Fruit fly (Drosophila melanogaster) whole organism, embryonic: Measurements from ENCODE around the gene CG3339.
A peak's percentile ranks its signal among the peaks of the same experiment; 100 is the strongest.

ENCODE experiments used
- Bdp1 ChIP-seq: fragments of 200-800 bp; sonication (Bioruptor generic); optimal IDR thresholded peaks from 3 replicates; lab custom pipeline; 2016; ENCODE audit warnings: missing biosample characterization, missing genetic modification characterization
- Blimp-1 ChIP-seq: fragments of 200-800 bp; sonication (Bioruptor generic); optimal IDR thresholded peaks from 3 replicates; lab custom pipeline; 2018; ENCODE audit warnings: missing biosample characterization, missing genetic modification characterization, mild to moderate bottlenecking, moderate library complexity, missing genetic modification reagents
- CG10565 ChIP-seq: fragments of 200-800 bp; sonication (Bioruptor generic); optimal IDR thresholded peaks from 3 replicates; lab custom pipeline; 2016; ENCODE audit warnings: missing biosample characterization, mild to moderate bottlenecking, missing genetic modification characterization
- CG11456 ChIP-seq: fragments of 200-800 bp; sonication (Bioruptor generic); IDR thresholded peaks from 3 replicates; pipeline ENCODE4 v1.3.6; 2022; ENCODE audit warnings: missing biosample characterization, missing genetic modification characterization
- CG12104 ChIP-seq: fragments of 200-800 bp; sonication (Bioruptor generic); optimal IDR thresholded peaks from 3 replicates; lab custom pipeline; 2016; ENCODE audit warnings: missing biosample characterization, missing genetic modification characterization
- CG12299 ChIP-seq: fragments of 200-800 bp; sonication (Bioruptor generic); optimal IDR thresholded peaks from 2 replicates; lab custom pipeline; 2018; ENCODE audit warnings: missing biosample characterization, mild to moderate bottlenecking, missing genetic modification characterization
- CG14710 ChIP-seq: fragments of 200-800 bp; sonication (Bioruptor generic); optimal IDR thresholded peaks from 3 replicates; lab custom pipeline; 2019; ENCODE audit warnings: missing biosample characterization, mild to moderate bottlenecking, missing genetic modification characterization, moderate library complexity
- CG15011 ChIP-seq: fragments of 200-800 bp; sonication (Bioruptor generic); optimal IDR thresholded peaks from 3 replicates; lab custom pipeline; 2018; ENCODE audit warnings: missing biosample characterization, mild to moderate bottlenecking, missing genetic modification characterization
- CG15514 ChIP-seq: fragments of 200-800 bp; sonication (Bioruptor generic); optimal IDR thresholded peaks from 3 replicates; lab custom pipeline; 2017; ENCODE audit warnings: missing biosample characterization, missing genetic modification characterization, mild to moderate bottlenecking, moderate library complexity, missing genetic modification reagents
- CG16779 ChIP-seq: fragments of 200-800 bp; sonication (Bioruptor generic); IDR thresholded peaks from 2 replicates; pipeline ENCODE4 v1.3.6; 2022; ENCODE audit warnings: missing biosample characterization, missing genetic modification characterization
- CG2116 ChIP-seq: fragments of 200-800 bp; sonication (Bioruptor generic); optimal IDR thresholded peaks from 3 replicates; lab custom pipeline; 2018; ENCODE audit warnings: missing biosample characterization, mild to moderate bottlenecking, missing genetic modification characterization
- CG2875 ChIP-seq: fragments of 200-800 bp; sonication (Bioruptor generic); optimal IDR thresholded peaks from 2 replicates; lab custom pipeline; 2017; ENCODE audit warnings: missing biosample characterization, mild to moderate bottlenecking, missing genetic modification characterization, missing genetic modification reagents
- CG34224 ChIP-seq: fragments of 200-800 bp; sonication (Bioruptor generic); IDR thresholded peaks from 3 replicates; pipeline ENCODE4 v1.3.6; 2022; ENCODE audit warnings: missing biosample characterization, missing genetic modification characterization; ENCODE audit not compliant: partially characterized antibody
- CG42726 ChIP-seq: fragments of 200-800 bp; sonication (Bioruptor generic); IDR thresholded peaks from 2 replicates; pipeline ENCODE4 v1.3.6; 2022; ENCODE audit warnings: missing biosample characterization, missing genetic modification characterization; ENCODE audit not compliant: partially characterized antibody
- CG4360 ChIP-seq: fragments of 200-800 bp; sonication (Bioruptor generic); IDR thresholded peaks from 2 replicates; pipeline ENCODE4 v1.3.6; 2022; ENCODE audit warnings: missing biosample characterization, missing genetic modification characterization
- CG4820 ChIP-seq: fragments of 200-800 bp; sonication (Bioruptor generic); optimal IDR thresholded peaks from 3 replicates; lab custom pipeline; 2016; ENCODE audit warnings: missing biosample characterization, missing genetic modification characterization
- CG6175 ChIP-seq: fragments of 200-800 bp; sonication (Bioruptor generic); IDR thresholded peaks from 3 replicates; pipeline ENCODE4 v1.3.6; 2022; ENCODE audit warnings: missing biosample characterization, missing genetic modification characterization
- CG7928 ChIP-seq: fragments of 200-800 bp; sonication (Bioruptor generic); optimal IDR thresholded peaks from 2 replicates; lab custom pipeline; 2017; ENCODE audit warnings: missing biosample characterization, mild to moderate bottlenecking, missing genetic modification characterization
- CG7963 ChIP-seq: fragments of 200-800 bp; sonication (Bioruptor generic); IDR thresholded peaks from 3 replicates; pipeline ENCODE4 v1.3.6; 2022; ENCODE audit warnings: missing biosample characterization, missing genetic modification characterization; ENCODE audit not compliant: partially characterized antibody
- Chrac-16 ChIP-seq: fragments of 200-800 bp; sonication (Bioruptor generic); optimal IDR thresholded peaks from 3 replicates; lab custom pipeline; 2016; ENCODE audit warnings: missing biosample characterization, missing genetic modification characterization
- Dp ChIP-seq: fragments of 200-800 bp; sonication (Bioruptor generic); optimal IDR thresholded peaks from 2 replicates; lab custom pipeline; 2018; ENCODE audit warnings: missing biosample characterization, mild to moderate bottlenecking, missing genetic modification characterization, moderate library complexity
- Ets65A ChIP-seq: fragments of 200-800 bp; sonication (Bioruptor generic); peaks from one replicate; lab custom pipeline; 2016; ENCODE audit warnings: missing biosample characterization, missing genetic modification characterization
- HLH4C ChIP-seq: fragments of 200-800 bp; sonication (Bioruptor generic); IDR thresholded peaks from 3 replicates; pipeline ENCODE4 v1.3.6; 2022; ENCODE audit warnings: missing biosample characterization, missing genetic modification characterization; ENCODE audit not compliant: partially characterized antibody
- MESR4 ChIP-seq: fragments of 200-800 bp; sonication (Bioruptor generic); optimal IDR thresholded peaks from 2 replicates; lab custom pipeline; 2018; ENCODE audit warnings: missing biosample characterization, mild to moderate bottlenecking, missing genetic modification characterization, moderate library complexity
- Med ChIP-seq: fragments of 200-800 bp; sonication (Bioruptor generic); peaks from one replicate; lab custom pipeline; 2016; ENCODE audit warnings: missing biosample characterization, missing genetic modification characterization, mild to moderate bottlenecking, inconsistent platforms, moderate library complexity
- Mes4 ChIP-seq: fragments of 200-800 bp; sonication (Bioruptor generic); optimal IDR thresholded peaks from 2 replicates; lab custom pipeline; 2016; ENCODE audit warnings: missing biosample characterization, missing genetic modification characterization
- Oaz ChIP-seq: fragments of 200-800 bp; sonication (Bioruptor generic); IDR thresholded peaks from 2 replicates; pipeline ENCODE4 v1.3.6; 2022; ENCODE audit warnings: missing biosample characterization, missing genetic modification characterization
- Optix ChIP-seq: fragments of 200-800 bp; sonication (Bioruptor generic); IDR thresholded peaks from 3 replicates; pipeline ENCODE4 v1.3.6; 2022; ENCODE audit warnings: missing biosample characterization, missing genetic modification characterization
- Scr ChIP-seq: fragments of 200-800 bp; sonication (Bioruptor generic); IDR thresholded peaks from 2 replicates; pipeline ENCODE4 v1.3.6; 2022; ENCODE audit warnings: missing biosample characterization, missing genetic modification characterization; ENCODE audit not compliant: partially characterized antibody
- Sox100B ChIP-seq: fragments of 200-800 bp; sonication (Bioruptor generic); optimal IDR thresholded peaks from 3 replicates; lab custom pipeline; 2018; ENCODE audit warnings: missing biosample characterization, mild to moderate bottlenecking, missing genetic modification characterization
- Sry-δ ChIP-seq: fragments of 200-800 bp; sonication (Bioruptor generic); optimal IDR thresholded peaks from 2 replicates; lab custom pipeline; 2016; ENCODE audit warnings: missing biosample characterization, missing genetic modification characterization
- Trl ChIP-seq, 3 experiments: fragments of >200 bp in 2 of 3; fragments of 200-800 bp in 1 of 3; sonication (Bioruptor generic) in 1 of 3; optimal IDR thresholded peaks; 2 replicates in 1 of 3; 3 replicates in 2 of 3; lab custom pipeline; 2016 to 2017; ENCODE audit warnings: missing biosample characterization in 1 of 3, missing genetic modification characterization in 1 of 3
- chinmo ChIP-seq: fragments of 200-800 bp; sonication (Bioruptor generic); IDR thresholded peaks from 4 replicates; pipeline ENCODE4 v1.3.6; 2022; ENCODE audit warnings: missing biosample characterization, missing genetic modification characterization; ENCODE audit not compliant: partially characterized antibody
- crp ChIP-seq, 2 experiments: fragments of 200-800 bp; sonication (Bioruptor generic); optimal IDR thresholded peaks; 2 replicates in 1 of 2; 3 replicates in 1 of 2; lab custom pipeline; 2017; ENCODE audit warnings: missing biosample characterization in 2 of 2, missing genetic modification characterization in 2 of 2, mild to moderate bottlenecking in 1 of 2, moderate library complexity in 1 of 2
- dan ChIP-seq: fragments of 200-800 bp; sonication (Bioruptor generic); IDR thresholded peaks from 2 replicates; pipeline ENCODE4 v1.3.6; 2022; ENCODE audit warnings: missing biosample characterization, missing genetic modification characterization
- dm ChIP-seq: fragments of 200-800 bp; sonication (Bioruptor generic); optimal IDR thresholded peaks from 3 replicates; lab custom pipeline; 2016; ENCODE audit warnings: missing biosample characterization, missing genetic modification characterization
- gro ChIP-seq: fragments of 200-800 bp; sonication (Bioruptor generic); optimal IDR thresholded peaks from 2 replicates; lab custom pipeline; 2016; ENCODE audit warnings: missing biosample characterization, missing genetic modification characterization
- h ChIP-seq: fragments of >200 bp; optimal IDR thresholded peaks from 2 replicates; lab custom pipeline; 2017
- jumu ChIP-seq: fragments of 200-800 bp; sonication (Bioruptor generic); optimal IDR thresholded peaks from 3 replicates; lab custom pipeline; 2016; ENCODE audit warnings: missing biosample characterization, missing genetic modification characterization
- knrl ChIP-seq: fragments of 200-800 bp; sonication (Bioruptor generic); IDR thresholded peaks from 3 replicates; pipeline ENCODE4 v1.3.6; 2022; ENCODE audit warnings: missing biosample characterization, missing genetic modification characterization; ENCODE audit not compliant: partially characterized antibody
- lmd ChIP-seq: fragments of 200-800 bp; sonication (Bioruptor generic); IDR thresholded peaks from 2 replicates; pipeline ENCODE4 v1.3.6; 2022; ENCODE audit warnings: missing biosample characterization, missing genetic modification characterization
- pb ChIP-seq: fragments of 200-800 bp; sonication (Bioruptor generic); optimal IDR thresholded peaks from 3 replicates; lab custom pipeline; 2016; ENCODE audit warnings: missing biosample characterization, missing genetic modification characterization
- pita ChIP-seq: fragments of 200-800 bp; sonication (Bioruptor generic); optimal IDR thresholded peaks from 2 replicates; lab custom pipeline; 2017; ENCODE audit warnings: missing biosample characterization, mild to moderate bottlenecking, missing genetic modification characterization
- shn ChIP-seq: fragments of 200-800 bp; sonication (Bioruptor generic); optimal IDR thresholded peaks from 3 replicates; lab custom pipeline; 2016; ENCODE audit warnings: missing biosample characterization, missing genetic modification characterization
- stwl ChIP-seq: fragments of 200-800 bp; sonication (Bioruptor generic); optimal IDR thresholded peaks from 3 replicates; lab custom pipeline; 2018; ENCODE audit warnings: missing biosample characterization, mild to moderate bottlenecking, missing genetic modification characterization, moderate library complexity
- tin ChIP-seq: fragments of 200-800 bp; sonication (Bioruptor generic); optimal IDR thresholded peaks from 3 replicates; lab custom pipeline; 2016; ENCODE audit warnings: missing biosample characterization, missing genetic modification characterization
- tx ChIP-seq: fragments of 200-800 bp; sonication (Bioruptor generic); optimal IDR thresholded peaks from 2 replicates; lab custom pipeline; 2016; ENCODE audit warnings: missing biosample characterization, missing genetic modification characterization
- unc-4 ChIP-seq: fragments of 200-800 bp; sonication (Bioruptor generic); IDR thresholded peaks from 2 replicates; pipeline ENCODE4 v1.3.6; 2022; ENCODE audit warnings: missing biosample characterization, missing genetic modification characterization; ENCODE audit not compliant: partially characterized antibody
- vnd ChIP-seq: fragments of 200-800 bp; sonication (Bioruptor generic); IDR thresholded peaks from 3 replicates; pipeline ENCODE4 v1.3.6; 2022; ENCODE audit warnings: missing biosample characterization, missing genetic modification characterization; ENCODE audit not compliant: partially characterized antibody
- zfh1 ChIP-seq: fragments of 200-800 bp; sonication (Bioruptor generic); IDR thresholded peaks from 3 replicates; pipeline ENCODE4 v1.3.6; 2022; ENCODE audit warnings: missing biosample characterization, missing genetic modification characterization

The CG3339 gene

dm6 chr3R:27283645-27284044, 38.5 kb downstream of the CG3339 start, which contains the start of gene CG3368 (continued):
- TF ChIP-seq pb (GFP tag; lab: Kevin White, UChicago), result no peak
- peak; percentile 9 for TF ChIP-seq Ets65A (GFP tag; lab: Kevin White, UChicago)
- TF ChIP-seq knrl (GFP tag; lab: Robert Waterston, UW), result peak; percentile 46
- TF ChIP-seq Trl (optimal IDR thresholded peaks at IDR 0.05; lab: Kevin White, UChicago), result no peak
- no peak for TF ChIP-seq Trl (GFP tag; optimal IDR thresholded peaks at IDR 0.05; lab: Kevin White, UChicago)
- no peak for TF ChIP-seq dan (GFP tag; lab: Robert Waterston, UW)
- peak; percentile 58; the same call in 2 of the 3 replicates for TF ChIP-seq vnd (GFP tag; lab: Robert Waterston, UW)
- TF ChIP-seq jumu (GFP tag; lab: Kevin White, UChicago), result no peak
- no peak for TF ChIP-seq gro (GFP tag; lab: Kevin White, UChicago)
- TF ChIP-seq HLH4C (GFP tag; lab: Robert Waterston, UW), result peak; percentile 86
- no peak for TF ChIP-seq Optix (GFP tag; lab: Robert Waterston, UW)
- TF ChIP-seq CG4360 (GFP tag; lab: Robert Waterston, UW), result no peak
- no peak for TF ChIP-seq Mes4 (GFP tag; lab: Kevin White, UChicago)
- 0 out of 2 replicates have a peak, but pooled peaks have one; percentile 41 for TF ChIP-seq CG42726
- TF ChIP-seq Blimp-1 (GFP tag; lab: Kevin White, UChicago), result no peak
- TF ChIP-seq CG2116 (GFP tag; lab: Kevin White, UChicago), result peak; percentile 52
- no peak for TF ChIP-seq CG4820 (GFP tag; lab: Kevin White, UChicago)
- TF ChIP-seq chinmo (GFP tag; lab: Robert Waterston, UW), result peak; percentile 65; the same call in 1 of the 4 replicates
- TF ChIP-seq CG14710 (tag; lab: Kevin White, UChicago), result peak; percentile 11
- TF ChIP-seq Oaz (GFP tag; lab: Robert Waterston, UW), result no peak
- peak; percentile 65 for TF ChIP-seq stwl
- no peak for TF ChIP-seq tx (GFP tag; lab: Kevin White, UChicago)
- peak; percentile 21 for TF ChIP-seq dm (GFP tag; lab: Kevin White, UChicago)
- no peak for TF ChIP-seq CG11456 (GFP tag; lab: Robert Waterston, UW)
- TF ChIP-seq Scr (GFP tag; lab: Robert Waterston, UW), result peak; percentile 71
- no peak for TF ChIP-seq h (lab: Kevin White, UChicago)
- TF ChIP-seq CG15011 (GFP tag; lab: Kevin White, UChicago), result no peak
- peak; percentile 34 for TF ChIP-seq Sry-δ (GFP tag; lab: Kevin White, UChicago)
- TF ChIP-seq lmd (GFP tag; lab: Robert Waterston, UW), result no peak
- no peak for TF ChIP-seq CG2875 (GFP tag; lab: Kevin White, UChicago)
- 0 out of 3 replicates have a peak, but pooled peaks have one; percentile 29 for TF ChIP-seq zfh1
- no peak for TF ChIP-seq CG10565 (GFP tag; lab: Kevin White, UChicago)
- peak; percentile 61 for TF ChIP-seq Med (GFP tag; lab: Kevin White, UChicago)
- TF ChIP-seq Dp (GFP tag; lab: Kevin White, UChicago), result peak; percentile 59
- no peak for TF ChIP-seq Bdp1 (GFP tag; lab: Kevin White, UChicago)
- TF ChIP-seq CG7928, result peak; percentile 93
- no peak for TF ChIP-seq pita (GFP tag; lab: Kevin White, UChicago)
- peak; percentile 55 for TF ChIP-seq MESR4 (GFP tag; lab: Kevin White, UChicago)
- TF ChIP-seq CG16779 (GFP tag; lab: Robert Waterston, UW), result no peak
- peak; percentile 58 for TF ChIP-seq CG7963 (GFP tag; lab: Robert Waterston, UW)
- TF ChIP-seq Sox100B, result no peak
- no peak for TF ChIP-seq tin (GFP tag; lab: Kevin White, UChicago)
- TF ChIP-seq unc-4 (GFP tag; lab: Robert Waterston, UW), result peak; percentile 56
- TF ChIP-seq CG12104, result no peak
- no peak for TF ChIP-seq shn (GFP tag; lab: Kevin White, UChicago)
- peak; percentile 49 for TF ChIP-seq CG15514
- no peak for TF ChIP-seq CG12299 (tag; lab: Kevin White, UChicago)
- TF ChIP-seq crp (GFP tag; optimal IDR thresholded peaks at IDR 0.05; lab: Kevin White, UChicago), result peak in 1 of 2 experiments; percentile 25
- TF ChIP-seq Chrac-16 (GFP tag; lab: Kevin White, UChicago), result no peak
- TF ChIP-seq CG34224 (GFP tag; lab: Robert Waterston, UW), result peak; percentile 82
- no peak for TF ChIP-seq CG6175 (GFP tag; lab: Robert Waterston, UW)
